Worm (Caenorhabditis elegans): ENCODE results near the gene F44G4.5.
A peak's percentile ranks its signal among the peaks of the same experiment; 100 is the strongest.

Gene F44G4.5

DNA sequence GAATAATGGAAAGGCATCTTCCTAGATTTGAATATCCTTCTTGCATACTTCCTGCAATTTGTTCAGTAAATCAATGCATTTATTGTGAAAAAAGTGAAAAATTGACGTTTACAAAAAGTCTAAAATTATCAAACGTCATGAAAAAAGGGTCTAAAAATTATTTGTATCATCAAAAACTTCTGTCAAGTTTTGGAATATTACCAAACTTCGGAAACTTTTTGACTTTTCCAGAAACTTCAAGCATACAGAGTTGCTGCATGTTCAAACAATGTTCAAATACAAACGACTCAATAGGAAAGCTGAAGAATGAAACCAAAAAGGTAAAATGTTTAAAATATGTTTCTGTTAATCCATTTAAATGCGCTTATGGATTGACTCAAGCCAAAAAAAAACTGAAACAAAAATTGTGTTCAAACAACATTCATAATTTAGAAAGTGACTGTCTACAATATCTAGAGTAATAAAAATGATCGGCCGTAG, 1.6 kb upstream of the F44G4.5 start, which contains the start of gene F44G4.6:
F44G4.6 (minus strand) TSS at position 51 of the 480 bp plus-strand sequence.
- TF ChIP-seq elt-2 (tag; optimal IDR thresholded peaks at IDR 0.05) (no peak), nhr-11 (tag; optimal IDR thresholded peaks at IDR 0.05) (no peak), nfya-1 (tag; optimal IDR thresholded peaks at IDR 0.05; ENCODE audit: insufficient read depth) (no peak), elt-1 (tag; optimal IDR thresholded peaks at IDR 0.05) (no peak), egl-5 (tag; optimal IDR thresholded peaks at IDR 0.05) (no peak), mdl-1 (tag; optimal IDR thresholded peaks at IDR 0.05) (no peak), ztf-11 (tag; optimal IDR thresholded peaks at IDR 0.05) (no peak), zag-1 (tag; optimal IDR thresholded peaks at IDR 0.05) (no peak), sea-2 (GFP tag; optimal IDR thresholded peaks at IDR 0.05) (no peak), lsy-12 (tag; optimal IDR thresholded peaks at IDR 0.05) (no peak)

DNA sequence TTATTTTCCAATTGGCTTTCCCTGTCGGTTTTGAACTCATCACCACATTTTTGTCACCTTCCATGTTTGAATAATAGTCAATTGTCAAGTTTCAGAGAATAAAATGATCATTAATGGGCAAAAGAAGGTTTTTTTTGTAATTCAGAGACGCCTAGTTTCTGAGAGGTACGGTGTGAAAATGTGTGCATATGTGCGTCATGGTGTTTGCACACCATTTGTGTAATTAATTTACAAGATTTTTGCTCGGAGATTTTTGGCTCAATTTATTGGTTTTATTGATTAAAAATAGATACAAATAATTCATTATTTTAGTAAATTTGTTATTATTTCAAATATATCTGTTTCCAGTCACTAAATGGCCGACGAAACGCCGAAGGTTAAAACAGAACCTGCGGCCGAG, 2.8 kb downstream of the F44G4.5 start, which contains the start of the genes F44G4.3 and tdp-1:
F44G4.3 (minus strand) TSS at position 184 of the 400 bp plus-strand sequence.
tdp-1 (plus strand) TSS at position 347 of the 400 bp plus-strand sequence.
- TF ChIP-seq nhr-11 (tag; optimal IDR thresholded peaks at IDR 0.05) (no peak), ceh-28 (tag; optimal IDR thresholded peaks at IDR 0.05) (no peak), nhr-43 (tag; optimal IDR thresholded peaks at IDR 0.05; ENCODE audit: poor library complexity, severe bottlenecking) (no peak), nhr-12 (tag; optimal IDR thresholded peaks at IDR 0.05) (no peak), fkh-10 (GFP tag; optimal IDR thresholded peaks at IDR 0.05) (no peak), ama-1 (optimal IDR thresholded peaks at IDR 0.05) (no peak), ztf-11 (tag; optimal IDR thresholded peaks at IDR 0.05) (no peak), unc-39 (tag; optimal IDR thresholded peaks at IDR 0.05) (no peak), nfya-1 (tag; optimal IDR thresholded peaks at IDR 0.05; ENCODE audit: insufficient read depth) (peak; percentile 66), nhr-28 (tag; optimal IDR thresholded peaks at IDR 0.05) (no peak), unc-62 (GFP tag; optimal IDR thresholded peaks at IDR 0.05) (no peak), snpc-4 (tag; optimal IDR thresholded peaks at IDR 0.05) (no peak), pha-4 (tag; optimal IDR thresholded peaks at IDR 0.05) (peak; percentile 51), aly-2 (tag; optimal IDR thresholded peaks at IDR 0.05) (no peak)

DNA sequence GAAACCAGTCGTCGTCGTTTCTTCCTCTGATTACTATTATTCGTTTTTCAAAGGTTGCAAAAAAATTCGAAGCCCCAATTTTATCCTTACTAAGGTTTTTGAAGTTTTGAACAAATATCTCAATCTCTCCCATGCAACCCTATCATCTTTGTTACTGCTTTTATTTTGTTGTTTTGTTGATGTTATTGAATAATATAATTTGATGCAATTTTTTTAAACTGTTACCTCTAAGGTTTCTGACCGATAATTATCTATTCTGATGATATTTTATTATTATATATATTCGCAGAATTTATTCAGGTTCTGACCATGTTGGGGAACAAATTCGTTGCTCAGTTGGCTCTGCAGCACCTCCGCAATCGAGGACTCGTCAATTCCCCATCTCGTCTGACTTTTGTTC, 4.2 kb downstream of the F44G4.5 start, which contains the start of gene ndub-2:
ndub-2 (plus strand) TSS at position 301 of the 400 bp plus-strand sequence.
- TF ChIP-seq ztf-4 (tag; optimal IDR thresholded peaks at IDR 0.05): no peak
- TF ChIP-seq hmg-11 (tag; optimal IDR thresholded peaks at IDR 0.05): no peak
- TF ChIP-seq zag-1 (tag; optimal IDR thresholded peaks at IDR 0.05): no peak
- no peak for TF ChIP-seq nfya-1 (tag; optimal IDR thresholded peaks at IDR 0.05; ENCODE audit: insufficient read depth)
- TF ChIP-seq R02D3.7 (tag; optimal IDR thresholded peaks at IDR 0.05): no peak
- no peak for TF ChIP-seq pha-4 (tag; optimal IDR thresholded peaks at IDR 0.05)
- no peak for TF ChIP-seq eor-1 (tag; optimal IDR thresholded peaks at IDR 0.05)
- no peak for TF ChIP-seq nhr-28 (tag; optimal IDR thresholded peaks at IDR 0.05)
- no peak for TF ChIP-seq fkh-10 (GFP tag; optimal IDR thresholded peaks at IDR 0.05)
- TF ChIP-seq lsy-12 (tag; optimal IDR thresholded peaks at IDR 0.05): no peak
- TF ChIP-seq ceh-28 (tag; optimal IDR thresholded peaks at IDR 0.05): no peak
- no peak for TF ChIP-seq egl-27 (tag; optimal IDR thresholded peaks at IDR 0.05)
- TF ChIP-seq aly-2 (tag; optimal IDR thresholded peaks at IDR 0.05): no peak
- no peak for TF ChIP-seq nhr-76 (tag; optimal IDR thresholded peaks at IDR 0.05)
- no peak for TF ChIP-seq nhr-11 (tag; optimal IDR thresholded peaks at IDR 0.05)
- TF ChIP-seq ZK546.5 (tag; optimal IDR thresholded peaks at IDR 0.05): no peak

ce11 chrII:8994336-8994735, 5.9 kb downstream of the F44G4.5 start, which contains the start of gene F44G4.1:
Gene F44G4.1 (plus strand): TSS chrII:8994636.
- TF ChIP-seq daf-12 (tag; optimal IDR thresholded peaks at IDR 0.05) (no peak), ztf-4 (tag; optimal IDR thresholded peaks at IDR 0.05) (no peak), pqm-1 (tag; optimal IDR thresholded peaks at IDR 0.05) (no peak), nhr-237 (tag; optimal IDR thresholded peaks at IDR 0.05) (no peak), ceh-82 (tag; optimal IDR thresholded peaks at IDR 0.05) (no peak), jun-1 (tag; optimal IDR thresholded peaks at IDR 0.05) (no peak), nhr-11 (tag; optimal IDR thresholded peaks at IDR 0.05) (no peak), lin-39 (tag; optimal IDR thresholded peaks at IDR 0.05) (no peak), lsy-12 (tag; optimal IDR thresholded peaks at IDR 0.05) (no peak), nhr-28 (tag; optimal IDR thresholded peaks at IDR 0.05) (no peak), ztf-11 (tag; optimal IDR thresholded peaks at IDR 0.05) (no peak)

- TF ChIP-seq R02D3.7 (tag; optimal IDR thresholded peaks at IDR 0.05) (no peak), pha-4 (tag; optimal IDR thresholded peaks at IDR 0.05) (peak; percentile 44), nfya-1 (tag; optimal IDR thresholded peaks at IDR 0.05; ENCODE audit: insufficient read depth) (peak; percentile 42), elt-1 (tag; optimal IDR thresholded peaks at IDR 0.05) (no peak), nhr-12 (tag; optimal IDR thresholded peaks at IDR 0.05) (no peak), egl-5 (tag; optimal IDR thresholded peaks at IDR 0.05) (peak; percentile 44)
These were observed 7.5 kb downstream of the F44G4.5 start, which contains the start of gene ooc-5 for ce11 chrII:8992780-8993179. Gene ooc-5 (plus strand): TSS chrII:8993160.

Measured in whole organism, L3 larva.